Fruit fly (Drosophila melanogaster) whole organism, embryonic: ENCODE results near the gene mRpL24.

ENCODE experiments used
- Asciz ChIP-seq: fragments of 200-800 bp; sonication (Bioruptor generic); optimal IDR thresholded peaks from 2 replicates; lab custom pipeline; 2017; ENCODE audit warnings: missing biosample characterization, mild to moderate bottlenecking, missing genetic modification characterization, missing genetic modification reagents
- B-H2 ChIP-seq: fragments of 200-800 bp; sonication (Bioruptor generic); optimal IDR thresholded peaks from 2 replicates; lab custom pipeline; 2018; ENCODE audit warnings: missing biosample characterization, mild to moderate bottlenecking, missing genetic modification characterization
- BtbVII ChIP-seq: fragments of 200-800 bp; sonication (Bioruptor generic); optimal IDR thresholded peaks from 3 replicates; lab custom pipeline; 2017; ENCODE audit warnings: missing biosample characterization, mild to moderate bottlenecking, missing genetic modification characterization
- CG10274 ChIP-seq: fragments of 200-800 bp; sonication (Bioruptor generic); optimal IDR thresholded peaks from 3 replicates; lab custom pipeline; 2017; ENCODE audit warnings: missing biosample characterization, mild to moderate bottlenecking, missing genetic modification characterization
- CG10462 ChIP-seq: fragments of 200-800 bp; sonication (Bioruptor generic); optimal IDR thresholded peaks from 2 replicates; lab custom pipeline; 2016; ENCODE audit warnings: missing biosample characterization, missing genetic modification characterization
- CG11085 ChIP-seq: fragments of 200-800 bp; sonication (Bioruptor generic); IDR thresholded peaks from 2 replicates; pipeline ENCODE4 v1.3.6; 2022; ENCODE audit warnings: missing biosample characterization, missing genetic modification characterization
- CG12219 ChIP-seq: fragments of 200-800 bp; sonication (Bioruptor generic); optimal IDR thresholded peaks from 3 replicates; lab custom pipeline; 2018; ENCODE audit warnings: missing biosample characterization, mild to moderate bottlenecking, missing genetic modification characterization
- CG13287 ChIP-seq: fragments of 200-800 bp; sonication (Bioruptor generic); IDR thresholded peaks from 2 replicates; pipeline ENCODE4 v1.3.6; 2022; ENCODE audit warnings: missing biosample characterization, missing genetic modification characterization; ENCODE audit not compliant: partially characterized antibody
- CG1647 ChIP-seq: fragments of 200-800 bp; sonication (Bioruptor generic); optimal IDR thresholded peaks from 3 replicates; lab custom pipeline; 2016; ENCODE audit warnings: missing biosample characterization, missing genetic modification characterization
- CG18599 ChIP-seq: fragments of 200-800 bp; sonication (Bioruptor generic); optimal IDR thresholded peaks from 3 replicates; lab custom pipeline; 2017; ENCODE audit warnings: missing biosample characterization, missing genetic modification characterization, mild to moderate bottlenecking, moderate library complexity, missing genetic modification reagents
- CG2120 ChIP-seq: fragments of 200-800 bp; sonication (Bioruptor generic); optimal IDR thresholded peaks from 3 replicates; lab custom pipeline; 2016; ENCODE audit warnings: missing biosample characterization, missing genetic modification characterization
- CG30020 ChIP-seq: fragments of 200-800 bp; optimal IDR thresholded peaks from 2 replicates; lab custom pipeline; 2019; ENCODE audit warnings: missing biosample characterization, mild to moderate bottlenecking, missing genetic modification characterization, moderate library complexity
- CG3281 ChIP-seq: fragments of 200-800 bp; sonication (Bioruptor generic); optimal IDR thresholded peaks from 3 replicates; lab custom pipeline; 2017; ENCODE audit warnings: missing biosample characterization, mild to moderate bottlenecking, missing genetic modification characterization
- CG34224 ChIP-seq: fragments of 200-800 bp; sonication (Bioruptor generic); IDR thresholded peaks from 3 replicates; pipeline ENCODE4 v1.3.6; 2022; ENCODE audit warnings: missing biosample characterization, missing genetic modification characterization; ENCODE audit not compliant: partially characterized antibody
- CG3726 ChIP-seq: fragments of 200-800 bp; sonication (Bioruptor generic); IDR thresholded peaks from 3 replicates; pipeline ENCODE4, ENCODE4 v1.3.6; 2022; ENCODE audit warnings: missing biosample characterization, missing genetic modification characterization
- CG4328 ChIP-seq: fragments of 200-800 bp; sonication (Bioruptor generic); optimal IDR thresholded peaks from 3 replicates; lab custom pipeline; 2017; ENCODE audit warnings: missing biosample characterization, missing genetic modification reagents, missing genetic modification characterization
- CG43689 ChIP-seq: fragments of 200-800 bp; sonication (Bioruptor generic); IDR thresholded peaks from 2 replicates; pipeline ENCODE4 v1.3.6; 2022; ENCODE audit warnings: missing biosample characterization, missing genetic modification characterization
- CG5180 ChIP-seq: fragments of 200-800 bp; sonication (Bioruptor generic); optimal IDR thresholded peaks from 3 replicates; lab custom pipeline; 2017; ENCODE audit warnings: missing biosample characterization, missing genetic modification characterization, mild to moderate bottlenecking, moderate library complexity, missing genetic modification reagents
- CG5245 ChIP-seq: fragments of 200-800 bp; sonication (Bioruptor generic); optimal IDR thresholded peaks from 3 replicates; lab custom pipeline; 2016; ENCODE audit warnings: missing biosample characterization, missing genetic modification characterization
- CG6272 ChIP-seq: fragments of 200-800 bp; sonication (Bioruptor generic); IDR thresholded peaks from 2 replicates; pipeline ENCODE4 v1.3.6; 2022; ENCODE audit warnings: missing biosample characterization, missing genetic modification characterization
- CG6689 ChIP-seq: fragments of 200-800 bp; sonication (Bioruptor generic); IDR thresholded peaks from 2 replicates; pipeline ENCODE4 v1.3.6; 2022; ENCODE audit warnings: missing biosample characterization, missing genetic modification characterization
- CG7271 ChIP-seq: fragments of 200-800 bp; sonication (Bioruptor generic); optimal IDR thresholded peaks from 2 replicates; lab custom pipeline; 2018; ENCODE audit warnings: missing biosample characterization, mild to moderate bottlenecking, missing genetic modification characterization, moderate library complexity
- CG8924 ChIP-seq: fragments of 200-800 bp; optimal IDR thresholded peaks from 3 replicates; lab custom pipeline; 2019; ENCODE audit warnings: missing biosample characterization, mild to moderate bottlenecking, missing genetic modification characterization, moderate library complexity
- CG8944 ChIP-seq: fragments of 200-800 bp; sonication (Bioruptor generic); optimal IDR thresholded peaks from 3 replicates; lab custom pipeline; 2016; ENCODE audit warnings: missing biosample characterization, missing genetic modification characterization
- Camta ChIP-seq: fragments of 200-800 bp; sonication (Bioruptor generic); optimal IDR thresholded peaks from 2 replicates; lab custom pipeline; 2016; ENCODE audit warnings: missing biosample characterization, missing genetic modification characterization
- Deaf1 ChIP-seq: fragments of 200-800 bp; optimal IDR thresholded peaks from 3 replicates; lab custom pipeline; 2019; ENCODE audit warnings: missing biosample characterization, mild to moderate bottlenecking, missing genetic modification characterization, moderate library complexity
- Ets65A ChIP-seq: fragments of 200-800 bp; sonication (Bioruptor generic); peaks from one replicate; lab custom pipeline; 2016; ENCODE audit warnings: missing biosample characterization, missing genetic modification characterization
- Fer2 ChIP-seq: fragments of 200-800 bp; sonication (Bioruptor generic); optimal IDR thresholded peaks from 2 replicates; lab custom pipeline; 2018; ENCODE audit warnings: missing biosample characterization, mild to moderate bottlenecking, missing genetic modification characterization, moderate library complexity
- Hand ChIP-seq: fragments of 200-800 bp; sonication (Bioruptor generic); optimal IDR thresholded peaks from 2 replicates; lab custom pipeline; 2017; ENCODE audit warnings: mild to moderate bottlenecking, missing biosample characterization, missing genetic modification reagents, missing genetic modification characterization
- HmgZ ChIP-seq: fragments of 200-800 bp; sonication (Bioruptor generic); optimal IDR thresholded peaks from 2 replicates; lab custom pipeline; 2018; ENCODE audit warnings: missing biosample characterization, mild to moderate bottlenecking, missing genetic modification characterization
- Med ChIP-seq: fragments of 200-800 bp; sonication (Bioruptor generic); peaks from one replicate; lab custom pipeline; 2016; ENCODE audit warnings: missing biosample characterization, missing genetic modification characterization, mild to moderate bottlenecking, inconsistent platforms, moderate library complexity
- Meics ChIP-seq: fragments of 200-800 bp; sonication (Bioruptor generic); optimal IDR thresholded peaks from 2 replicates; lab custom pipeline; 2017; ENCODE audit warnings: missing biosample characterization, mild to moderate bottlenecking, missing genetic modification characterization
- Spps ChIP-seq: fragments of 200-800 bp; sonication (Bioruptor generic); optimal IDR thresholded peaks from 2 replicates; lab custom pipeline; 2018; ENCODE audit warnings: missing biosample characterization, mild to moderate bottlenecking, missing genetic modification characterization
- corto ChIP-seq: fragments of 200-800 bp; sonication (Bioruptor generic); optimal IDR thresholded peaks from 2 replicates; lab custom pipeline; 2016; ENCODE audit warnings: missing biosample characterization, mild to moderate bottlenecking, missing genetic modification characterization, moderate library complexity
- dmrt11E ChIP-seq: fragments of 200-800 bp; sonication (Bioruptor generic); optimal IDR thresholded peaks from 3 replicates; lab custom pipeline; 2018; ENCODE audit warnings: missing biosample characterization, mild to moderate bottlenecking, missing genetic modification characterization, moderate library complexity
- dysf ChIP-seq: fragments of 200-800 bp; sonication (Bioruptor generic); IDR thresholded peaks from 3 replicates; pipeline ENCODE4 v1.3.6; 2022; ENCODE audit warnings: missing biosample characterization, missing genetic modification characterization
- ewg ChIP-seq: fragments of 200-800 bp; sonication (Bioruptor generic); optimal IDR thresholded peaks from 3 replicates; lab custom pipeline; 2017; ENCODE audit warnings: mild to moderate bottlenecking, missing biosample characterization, missing genetic modification reagents, missing genetic modification characterization
- fd64A ChIP-seq: fragments of 200-800 bp; sonication (Bioruptor generic); optimal IDR thresholded peaks from 3 replicates; lab custom pipeline; 2018; ENCODE audit warnings: missing biosample characterization, mild to moderate bottlenecking, missing genetic modification characterization
- kay ChIP-seq: fragments of 200-800 bp; sonication (Bioruptor generic); optimal IDR thresholded peaks from 2 replicates; lab custom pipeline; 2016; ENCODE audit warnings: missing biosample characterization, missing genetic modification characterization
- lbe ChIP-seq: fragments of 200-800 bp; sonication (Bioruptor generic); optimal IDR thresholded peaks from 2 replicates; lab custom pipeline; 2016; ENCODE audit warnings: missing biosample characterization, mild to moderate bottlenecking, missing genetic modification characterization
- maf-S ChIP-seq: fragments of 200-800 bp; sonication (Bioruptor generic); optimal IDR thresholded peaks from 2 replicates; lab custom pipeline; 2016; ENCODE audit warnings: missing biosample characterization, missing genetic modification characterization
- mam ChIP-seq: fragments of 200-800 bp; sonication (Bioruptor generic); optimal IDR thresholded peaks from 3 replicates; lab custom pipeline; 2016; ENCODE audit warnings: missing biosample characterization, missing genetic modification characterization
- odd ChIP-seq: fragments of 200-800 bp; sonication (Bioruptor generic); optimal IDR thresholded peaks from 2 replicates; lab custom pipeline; 2017; ENCODE audit warnings: missing biosample characterization, mild to moderate bottlenecking, missing genetic modification characterization
- pros ChIP-seq: fragments of 200-800 bp; sonication (Bioruptor generic); optimal IDR thresholded peaks from 3 replicates; lab custom pipeline; 2019; ENCODE audit warnings: missing biosample characterization, mild to moderate bottlenecking, missing genetic modification characterization, moderate library complexity
- sc ChIP-seq, 3 experiments: fragments of >200 bp in 2 of 3; fragments of 200-800 bp in 1 of 3; sonication (Bioruptor generic) in 1 of 3; optimal IDR thresholded peaks; 2 replicates in 2 of 3; 3 replicates in 1 of 3; lab custom pipeline; 2017; ENCODE audit warnings: mild to moderate bottlenecking in 1 of 3, missing biosample characterization in 1 of 3, missing genetic modification characterization in 1 of 3, missing genetic modification reagents in 1 of 3
- tin ChIP-seq: fragments of 200-800 bp; sonication (Bioruptor generic); optimal IDR thresholded peaks from 3 replicates; lab custom pipeline; 2016; ENCODE audit warnings: missing biosample characterization, missing genetic modification characterization
- twi ChIP-seq: fragments of 200-800 bp; optimal IDR thresholded peaks from 2 replicates; lab custom pipeline; 2019; ENCODE audit warnings: missing biosample characterization, mild to moderate bottlenecking, missing genetic modification characterization, moderate library complexity
- wek ChIP-seq: fragments of 200-800 bp; sonication (Bioruptor generic); optimal IDR thresholded peaks from 3 replicates; lab custom pipeline; 2018; ENCODE audit warnings: missing biosample characterization, mild to moderate bottlenecking, missing genetic modification characterization, moderate library complexity

mRpL24 gene

DNA sequence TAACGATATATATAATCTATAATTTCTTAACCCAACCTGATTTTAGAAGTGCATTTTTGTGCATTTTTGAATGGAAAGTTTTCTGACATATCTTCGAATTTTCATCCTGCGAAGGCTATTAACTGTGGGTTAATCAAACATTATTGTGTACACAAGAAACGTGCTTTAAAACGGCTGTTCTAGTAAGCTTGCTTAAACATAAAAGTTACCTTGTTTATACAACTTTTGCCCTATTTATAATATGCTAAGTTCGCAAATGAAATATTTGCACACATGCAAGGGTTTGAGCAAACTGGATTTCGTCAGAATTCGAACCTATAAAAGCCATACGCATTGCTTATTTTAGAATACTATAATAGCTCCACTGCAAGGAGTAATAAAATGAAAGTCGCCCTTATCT is 8.1 kb downstream of the mRpL24 start, which contains the start of gene Sgs1:
TSS of gene Sgs1 (plus strand) at position 350 of the 400 bp plus-strand sequence.
- no peak for TF ChIP-seq CG18599 (GFP tag; lab: Kevin White, UChicago)
- peak; percentile 25 for TF ChIP-seq corto
- TF ChIP-seq lbe (GFP tag; lab: Kevin White, UChicago) = peak; percentile 16

- TF ChIP-seq CG5180 (GFP tag; lab: Kevin White, UChicago) = no peak
- no peak for TF ChIP-seq CG8924
- TF ChIP-seq CG34224 = 0 out of 3 replicates have a peak, but pooled peaks have one; percentile 9
- TF ChIP-seq HmgZ (tag; lab: Kevin White, UChicago) = no peak
- TF ChIP-seq Asciz (GFP tag; lab: Kevin White, UChicago) = no peak
- TF ChIP-seq BtbVII (GFP tag; lab: Kevin White, UChicago) = no peak
- no peak for TF ChIP-seq CG43689 (GFP tag; lab: Robert Waterston, UW)
- TF ChIP-seq pros = no peak
- no peak for TF ChIP-seq CG5245
- no peak for TF ChIP-seq sc (optimal IDR thresholded peaks at IDR 0.05; lab: Kevin White, UChicago)
- TF ChIP-seq sc (GFP tag; optimal IDR thresholded peaks at IDR 0.05; lab: Kevin White, UChicago) = no peak
- no peak for TF ChIP-seq Camta (GFP tag; lab: Kevin White, UChicago)
- no peak for TF ChIP-seq CG1647
- TF ChIP-seq CG12219 (GFP tag; lab: Kevin White, UChicago) = no peak
- TF ChIP-seq dmrt11E (tag; lab: Kevin White, UChicago) = no peak
- TF ChIP-seq twi = no peak
- no peak for TF ChIP-seq B-H2
- TF ChIP-seq Deaf1 (tag; lab: Kevin White, UChicago) = peak; percentile 94
- no peak for TF ChIP-seq CG11085 (GFP tag; lab: Robert Waterston, UW)
- TF ChIP-seq CG6272 (GFP tag; lab: Robert Waterston, UW) = no peak
- TF ChIP-seq CG18599 (GFP tag; lab: Kevin White, UChicago) = peak; percentile 57
- TF ChIP-seq CG13287 = no peak
- TF ChIP-seq kay (GFP tag; lab: Kevin White, UChicago) = no peak
- TF ChIP-seq odd (GFP tag; lab: Kevin White, UChicago) = no peak
- TF ChIP-seq Spps (tag; lab: Kevin White, UChicago) = no peak
- TF ChIP-seq CG2120 (GFP tag; lab: Kevin White, UChicago) = no peak
- TF ChIP-seq CG10462 (GFP tag; lab: Kevin White, UChicago) = no peak
- TF ChIP-seq CG30020 (tag; lab: Kevin White, UChicago) = no peak
- TF ChIP-seq Hand (GFP tag; lab: Kevin White, UChicago) = peak; percentile 38
- no peak for TF ChIP-seq Fer2
- TF ChIP-seq CG8944 (GFP tag; lab: Kevin White, UChicago) = no peak
- peak; percentile 57 for TF ChIP-seq ewg (GFP tag; lab: Kevin White, UChicago)
- no peak for TF ChIP-seq tin (GFP tag; lab: Kevin White, UChicago)
- TF ChIP-seq CG7271 = no peak
- no peak for TF ChIP-seq mam (GFP tag; lab: Kevin White, UChicago)
- TF ChIP-seq Med = peak; percentile 38
- TF ChIP-seq Ets65A (GFP tag; lab: Kevin White, UChicago) = peak; percentile 18
- no peak for TF ChIP-seq fd64A (GFP tag; lab: Kevin White, UChicago)
- no peak for TF ChIP-seq wek
- no peak for TF ChIP-seq maf-S
- peak; percentile 31 for TF ChIP-seq CG3281
- no peak for TF ChIP-seq CG3726 (GFP tag; lab: Robert Waterston, UW)
- peak; percentile 4 for TF ChIP-seq Meics (GFP tag; lab: Kevin White, UChicago)
- no peak for TF ChIP-seq CG10274
- TF ChIP-seq dysf (GFP tag; lab: Robert Waterston, UW) = no peak
- TF ChIP-seq CG6689 = no peak
- no peak for TF ChIP-seq CG4328 (GFP tag; lab: Kevin White, UChicago)
These were observed 8.8 kb downstream of the mRpL24 start, which contains the start of gene hoe2 for dm6 chr2L:4936325-4936869. Gene hoe2 (minus strand): TSS chr2L:4936450.
